Worm (Caenorhabditis elegans) whole organism, mixed stage, embryonic: ENCODE data around the gene F46F5.14.

ENCODE experiments used
- M03D4.4 ChIP-seq: sonication (generic microtip); optimal IDR thresholded peaks from 2 replicates; lab custom pipeline; 2017; ENCODE audit warnings: mild to moderate bottlenecking, missing genetic modification characterization, missing compliant biosample characterization
- bed-3 ChIP-seq: fragments of 200-800 bp; sonication (Bioruptor generic); optimal IDR thresholded peaks from 3 replicates; lab custom pipeline; 2018; ENCODE audit warnings: mild to moderate bottlenecking, missing genetic modification characterization, moderate library complexity, missing compliant biosample characterization
- blmp-1 ChIP-seq: fragments of 150-350 bp; optimal IDR thresholded peaks from 2 replicates; lab custom pipeline; 2014; ENCODE audit warnings: missing biosample characterization, missing genetic modification characterization
- ceh-39 ChIP-seq: fragments of 150-350 bp; optimal IDR thresholded peaks from 2 replicates; lab custom pipeline; 2014; ENCODE audit warnings: missing biosample characterization, missing genetic modification characterization
- ceh-43 ChIP-seq: fragments of 200-800 bp; sonication (Bioruptor generic); optimal IDR thresholded peaks from 2 replicates; lab custom pipeline; 2018; ENCODE audit warnings: mild to moderate bottlenecking, missing genetic modification characterization, moderate library complexity, missing compliant biosample characterization
- ces-1 ChIP-seq: fragments of 150-350 bp; optimal IDR thresholded peaks from 2 replicates; lab custom pipeline; 2014; ENCODE audit warnings: missing biosample characterization, missing genetic modification reagents, missing genetic modification characterization
- cnd-1 ChIP-seq: fragments of 200-800 bp; sonication (Bioruptor generic); optimal IDR thresholded peaks from 2 replicates; lab custom pipeline; 2018; ENCODE audit warnings: mild to moderate bottlenecking, missing genetic modification characterization, missing compliant biosample characterization
- drap-1 ChIP-seq: fragments of 200-800 bp; sonication (Bioruptor generic); optimal IDR thresholded peaks from 3 replicates; lab custom pipeline; 2018; ENCODE audit warnings: mild to moderate bottlenecking, missing genetic modification characterization, missing compliant biosample characterization
- elt-1 ChIP-seq: sonication (generic microtip); optimal IDR thresholded peaks from 2 replicates; lab custom pipeline; 2017; ENCODE audit warnings: missing genetic modification characterization, mild to moderate bottlenecking, missing compliant biosample characterization, antibody characterized with exemption, moderate library complexity, borderline replicate concordance; ENCODE audit not compliant: insufficient read depth
- flh-1 ChIP-seq: fragments of 200-800 bp; sonication (Bioruptor generic); optimal IDR thresholded peaks from 2 replicates; lab custom pipeline; 2018; ENCODE audit warnings: mild to moderate bottlenecking, missing genetic modification characterization, moderate library complexity, missing compliant biosample characterization
- ham-2 ChIP-seq: fragments of 200-800 bp; sonication (Bioruptor generic); optimal IDR thresholded peaks from 2 replicates; lab custom pipeline; 2018; ENCODE audit warnings: mild to moderate bottlenecking, missing genetic modification characterization, missing compliant biosample characterization
- hlh-1 ChIP-seq: fragments of 150-350 bp; optimal IDR thresholded peaks from 2 replicates; lab custom pipeline; 2014; ENCODE audit warnings: missing biosample characterization, missing genetic modification reagents, missing genetic modification characterization
- lin-13 ChIP-seq: fragments of 150-350 bp; optimal IDR thresholded peaks from 2 replicates; lab custom pipeline; 2014; ENCODE audit warnings: missing biosample characterization, missing genetic modification characterization
- lin-32 ChIP-seq: fragments of 200-800 bp; sonication (Bioruptor generic); optimal IDR thresholded peaks from 2 replicates; lab custom pipeline; 2018; ENCODE audit warnings: mild to moderate bottlenecking, missing genetic modification characterization, missing compliant biosample characterization
- lsy-2 ChIP-seq: fragments of 150-350 bp; optimal IDR thresholded peaks from 2 replicates; lab custom pipeline; 2014; ENCODE audit warnings: missing biosample characterization, missing genetic modification characterization
- mab-5 ChIP-seq: fragments of 150-350 bp; optimal IDR thresholded peaks from 2 replicates; lab custom pipeline; 2014; ENCODE audit warnings: missing biosample characterization, missing genetic modification characterization
- mls-2 ChIP-seq: sonication (generic microtip); optimal IDR thresholded peaks from 2 replicates; lab custom pipeline; 2016; ENCODE audit warnings: mild to moderate bottlenecking, missing genetic modification characterization, moderate library complexity, missing compliant biosample characterization
- nhr-12 ChIP-seq: fragments of 150-350 bp; optimal IDR thresholded peaks from 2 replicates; lab custom pipeline; 2014; ENCODE audit warnings: missing biosample characterization, missing genetic modification characterization
- nhr-2 ChIP-seq: fragments of 150-350 bp; optimal IDR thresholded peaks from 2 replicates; lab custom pipeline; 2014; ENCODE audit warnings: missing biosample characterization, missing genetic modification characterization
- nhr-237 ChIP-seq: fragments of 150-350 bp; optimal IDR thresholded peaks from 2 replicates; lab custom pipeline; 2014; ENCODE audit warnings: missing biosample characterization, missing genetic modification characterization
- nhr-28 ChIP-seq: fragments of 150-350 bp; optimal IDR thresholded peaks from 2 replicates; lab custom pipeline; 2014; ENCODE audit warnings: missing biosample characterization, missing genetic modification characterization
- nhr-76 ChIP-seq: sonication (generic microtip); optimal IDR thresholded peaks from 2 replicates; lab custom pipeline; 2017; ENCODE audit warnings: missing biosample characterization, missing genetic modification characterization
- pha-4 ChIP-seq: fragments of 150-350 bp; optimal IDR thresholded peaks from 2 replicates; lab custom pipeline; 2018; ENCODE audit warnings: missing biosample characterization, missing genetic modification reagents, missing genetic modification characterization
- sem-2 ChIP-seq: fragments of 200-800 bp; sonication (Bioruptor generic); optimal IDR thresholded peaks from 2 replicates; lab custom pipeline; 2018; ENCODE audit warnings: mild to moderate bottlenecking, missing genetic modification characterization, missing compliant biosample characterization
- snpc-4 ChIP-seq: fragments of 150-350 bp; optimal IDR thresholded peaks from 2 replicates; lab custom pipeline; 2014; ENCODE audit warnings: missing biosample characterization, missing genetic modification characterization
- sptf-1 ChIP-seq: sonication (generic microtip); optimal IDR thresholded peaks from 2 replicates; lab custom pipeline; 2017; ENCODE audit warnings: mild to moderate bottlenecking, missing genetic modification characterization, moderate library complexity, missing compliant biosample characterization
- tbx-8 ChIP-seq: fragments of 200-800 bp; sonication (Bioruptor generic); optimal IDR thresholded peaks from 2 replicates; lab custom pipeline; 2018; ENCODE audit warnings: mild to moderate bottlenecking, missing genetic modification characterization, moderate library complexity, missing compliant biosample characterization
- unc-120 ChIP-seq: sonication (generic microtip); optimal IDR thresholded peaks from 2 replicates; lab custom pipeline; 2017; ENCODE audit warnings: missing genetic modification characterization, missing compliant biosample characterization; ENCODE audit not compliant: poor library complexity, severe bottlenecking
- unc-62 ChIP-seq: fragments of 150-350 bp; optimal IDR thresholded peaks from 2 replicates; lab custom pipeline; 2014; ENCODE audit warnings: missing biosample characterization, missing genetic modification reagents, missing genetic modification characterization
- zip-8 ChIP-seq: fragments of 150-350 bp; optimal IDR thresholded peaks from 2 replicates; lab custom pipeline; 2014; ENCODE audit warnings: missing biosample characterization, missing genetic modification characterization

F46F5.14 gene

DNA sequence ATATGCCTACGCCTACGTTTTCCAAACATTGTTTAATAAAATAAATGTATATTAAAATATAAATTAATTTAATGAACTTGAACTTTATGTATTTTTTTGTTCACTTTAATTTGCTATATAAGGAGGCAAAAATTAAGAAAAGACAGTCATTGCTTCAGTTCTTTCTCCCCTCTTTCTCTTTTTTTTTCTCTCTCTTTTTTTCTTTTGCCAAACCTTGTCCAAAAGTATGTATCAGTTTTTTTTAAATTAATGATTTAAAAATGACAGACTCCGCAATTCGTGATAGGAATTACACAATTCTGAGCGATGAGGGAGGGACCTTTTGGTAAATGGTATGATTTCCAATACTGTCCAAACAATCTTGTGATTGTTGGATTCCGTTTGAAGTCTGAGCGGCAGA lies 3.2 kb downstream of the F46F5.14 start, which contains the start of gene F46F5.13:
F46F5.13 (plus strand) TSS at position 301 of the 400 bp plus-strand sequence.
- TF ChIP-seq lin-13 (no peak), cnd-1 (no peak), mab-5 (tag; lab: Kevin White, UChicago) (no peak), blmp-1 (tag; lab: Kevin White, UChicago) (no peak), snpc-4 (tag; lab: Kevin White, UChicago) (no peak), nhr-12 (no peak), nhr-2 (tag; lab: Kevin White, UChicago) (no peak), ces-1 (no peak), flh-1 (GFP tag; lab: Kevin White, UChicago) (no peak), bed-3 (no peak), mls-2 (no peak), nhr-76 (tag; lab: Kevin White, UChicago) (no peak)
- TF ChIP-seq, all 35 proteins: peak for 0

DNA sequence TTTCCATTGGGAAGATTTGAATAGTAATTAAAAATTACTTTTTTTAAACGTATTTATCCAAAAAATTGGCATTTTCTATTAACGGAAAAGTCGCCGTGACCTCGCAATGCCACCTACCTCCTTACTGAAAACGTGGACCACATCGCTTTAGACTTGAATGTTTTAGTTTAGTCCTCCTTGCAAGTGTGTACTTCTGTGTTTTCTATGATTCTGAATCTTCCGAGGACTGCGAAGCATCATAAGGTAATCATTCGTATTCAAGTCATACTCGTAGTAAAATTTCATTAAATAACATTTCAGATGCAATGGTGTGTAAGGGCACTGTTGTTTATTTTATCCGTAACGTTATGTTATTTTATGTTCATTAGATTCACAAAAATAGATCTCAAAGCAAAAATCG lies 8.7 kb downstream of the F46F5.14 start, which contains the start of gene F46F5.11:
F46F5.11 (plus strand) TSS at position 301 of the 400 bp plus-strand sequence.
- TF ChIP-seq unc-120: no peak
- TF ChIP-seq snpc-4 (tag; lab: Kevin White, UChicago): no peak
- TF ChIP-seq nhr-237 (tag; lab: Kevin White, UChicago): no peak
- no peak for TF ChIP-seq zip-8
- TF ChIP-seq ham-2 (GFP tag; lab: Kevin White, UChicago): no peak
- no peak for TF ChIP-seq bed-3
- no peak for TF ChIP-seq unc-62 (GFP tag; lab: Kevin White, UChicago)
- TF ChIP-seq tbx-8 (GFP tag; lab: Kevin White, UChicago): no peak
- no peak for TF ChIP-seq lin-13
- TF ChIP-seq mls-2: no peak

DNA sequence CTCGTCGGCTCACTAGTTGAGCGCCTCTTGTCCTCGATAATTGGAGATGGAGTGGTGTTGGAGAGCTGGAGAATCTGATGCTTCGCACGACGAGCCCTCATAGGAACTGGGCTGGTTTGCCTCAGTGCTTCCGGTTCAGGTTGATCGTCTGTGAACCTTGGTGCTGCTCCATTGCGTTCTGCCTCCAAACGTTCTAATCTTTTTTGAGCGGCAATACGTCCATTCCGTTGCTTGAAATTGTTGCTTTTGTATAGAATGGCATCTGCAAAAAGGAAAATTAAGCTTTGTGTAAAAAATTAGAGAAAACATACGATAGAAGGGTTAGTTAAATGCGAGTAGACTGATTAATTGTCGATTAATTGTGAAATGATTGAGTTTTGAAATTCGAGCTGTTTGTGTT lies 13.1 kb downstream of the F46F5.14 start, which contains the start of gene F46F5.5:
F46F5.5 (minus strand) TSS at position 101 of the 400 bp plus-strand sequence.
- TF ChIP-seq ceh-39 (tag; lab: Kevin White, UChicago) (no peak), unc-120 (no peak), lin-32 (no peak), elt-1 (no peak), sem-2 (GFP tag; lab: Kevin White, UChicago) (no peak), tbx-8 (GFP tag; lab: Kevin White, UChicago) (no peak), lsy-2 (tag; lab: Kevin White, UChicago) (no peak), nhr-12 (no peak), snpc-4 (tag; lab: Kevin White, UChicago) (no peak), mab-5 (tag; lab: Kevin White, UChicago) (no peak), nhr-237 (tag; lab: Kevin White, UChicago) (no peak), sptf-1 (no peak), cnd-1 (no peak), mls-2 (no peak), nhr-2 (tag; lab: Kevin White, UChicago) (no peak), blmp-1 (tag; lab: Kevin White, UChicago) (no peak)

DNA sequence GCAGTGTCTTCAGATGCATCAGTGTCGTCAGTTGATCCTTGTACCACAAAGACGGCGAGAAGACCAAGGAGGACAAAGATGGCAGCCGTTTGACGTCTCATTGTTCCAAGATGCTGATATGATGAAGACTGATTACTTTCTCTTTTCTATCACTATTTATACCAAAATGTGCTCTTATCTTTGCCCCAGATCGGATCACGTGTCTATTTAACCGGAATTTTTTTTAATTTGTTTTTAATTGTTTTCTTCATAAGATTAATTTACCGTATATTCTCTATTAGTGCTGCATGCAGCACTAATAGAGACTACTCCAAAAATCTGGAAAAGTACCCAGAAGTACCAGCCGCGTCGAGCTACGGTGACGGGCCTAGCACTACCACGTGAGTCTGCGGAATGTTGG lies 14.9 kb downstream of the F46F5.14 start, which contains the start of gene msrp-3:
msrp-3 (minus strand) TSS at position 101 of the 400 bp plus-strand sequence.
- no peak for TF ChIP-seq nhr-237 (tag; lab: Kevin White, UChicago)
- no peak for TF ChIP-seq nhr-28
- no peak for TF ChIP-seq elt-1
- TF ChIP-seq flh-1 (GFP tag; lab: Kevin White, UChicago): no peak
- no peak for TF ChIP-seq ces-1

DNA sequence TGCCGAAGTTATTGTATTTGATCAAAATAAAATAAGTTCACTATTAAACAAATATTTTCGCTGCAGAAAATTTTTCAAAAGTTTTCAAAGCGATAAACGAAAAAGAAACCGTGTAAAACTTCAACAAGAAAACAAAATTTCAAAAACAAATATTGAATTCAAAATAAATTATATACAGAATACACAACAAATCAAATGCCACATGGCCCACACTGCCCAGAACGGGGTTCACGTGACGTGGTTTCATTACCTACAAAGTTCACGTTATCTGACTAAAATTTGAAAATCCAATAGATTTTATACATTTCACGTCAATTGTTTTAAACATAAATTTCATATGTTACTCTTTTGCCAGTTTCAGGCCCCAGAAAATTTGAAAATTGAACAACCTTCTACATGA lies 20.7 kb downstream of the F46F5.14 start, which contains the start of gene F46F5.7:
F46F5.7 (minus strand) TSS at position 101 of the 400 bp plus-strand sequence.
- TF ChIP-seq unc-62 (GFP tag; lab: Kevin White, UChicago): no peak
- TF ChIP-seq nhr-2 (tag; lab: Kevin White, UChicago): no peak
- TF ChIP-seq tbx-8 (GFP tag; lab: Kevin White, UChicago): no peak
- no peak for TF ChIP-seq hlh-1 (tag; lab: Kevin White, UChicago)
- TF ChIP-seq, all 35 proteins: peak for 0

DNA sequence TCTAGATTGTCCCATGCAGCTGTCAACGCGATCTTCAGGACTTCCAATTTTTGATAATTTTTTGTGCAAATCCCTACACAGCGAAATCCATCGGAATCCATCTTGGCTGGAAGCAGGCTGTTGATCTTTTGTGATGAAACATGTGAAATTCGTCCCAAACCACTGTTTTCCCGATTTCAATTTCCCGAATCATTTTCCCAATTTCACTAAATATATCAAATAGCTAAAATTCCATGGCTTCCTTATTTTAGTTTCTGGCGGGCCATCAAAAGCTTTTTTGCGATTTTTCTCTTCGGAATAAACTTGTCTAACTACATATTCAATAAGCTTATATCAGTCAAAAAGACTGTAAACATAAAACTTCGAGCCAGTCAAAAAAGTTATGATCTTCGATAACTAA lies 21.7 kb downstream of the F46F5.14 start, which contains the start of gene F46F5.8:
F46F5.8 (minus strand) TSS at position 101 of the 400 bp plus-strand sequence.
- TF ChIP-seq ceh-39 (tag; lab: Kevin White, UChicago) (no peak), flh-1 (GFP tag; lab: Kevin White, UChicago) (no peak), unc-120 (no peak), nhr-76 (tag; lab: Kevin White, UChicago) (no peak), ces-1 (no peak), ham-2 (GFP tag; lab: Kevin White, UChicago) (no peak), M03D4.4 (tag; lab: Kevin White, UChicago) (no peak), lin-32 (no peak), pha-4 (tag; lab: Kevin White, UChicago) (no peak), bed-3 (no peak), snpc-4 (tag; lab: Kevin White, UChicago) (no peak), lin-13 (no peak), tbx-8 (GFP tag; lab: Kevin White, UChicago) (no peak), unc-62 (GFP tag; lab: Kevin White, UChicago) (no peak), ceh-43 (no peak), mab-5 (tag; lab: Kevin White, UChicago) (no peak), drap-1 (GFP tag; lab: Kevin White, UChicago) (no peak)
